Worm (Caenorhabditis elegans) whole organism, L3 larva: ENCODE measurements around the gene spig-9.

Experiments
- elt-1 ChIP-seq: fragments of 150-350 bp; optimal IDR thresholded peaks from 2 replicates; lab custom pipeline; 2014; ENCODE audit warnings: missing biosample characterization, missing genetic modification characterization
- elt-3 ChIP-seq, 3 experiments: fragments of 150-350 bp in 1 of 3; sonication (generic microtip) in 2 of 3; optimal IDR thresholded peaks; 2 replicates in 2 of 3; 4 replicates in 1 of 3; lab custom pipeline; 2014 to 2017; ENCODE audit warnings: missing biosample characterization in 3 of 3, missing genetic modification characterization in 3 of 3
- nhr-12 ChIP-seq: fragments of 150-350 bp; optimal IDR thresholded peaks from 2 replicates; lab custom pipeline; 2014; ENCODE audit warnings: missing biosample characterization, missing genetic modification characterization
- nhr-67 ChIP-seq: fragments of 150-350 bp; optimal IDR thresholded peaks from 2 replicates; lab custom pipeline; 2014; ENCODE audit warnings: missing biosample characterization, missing genetic modification characterization

DNA sequence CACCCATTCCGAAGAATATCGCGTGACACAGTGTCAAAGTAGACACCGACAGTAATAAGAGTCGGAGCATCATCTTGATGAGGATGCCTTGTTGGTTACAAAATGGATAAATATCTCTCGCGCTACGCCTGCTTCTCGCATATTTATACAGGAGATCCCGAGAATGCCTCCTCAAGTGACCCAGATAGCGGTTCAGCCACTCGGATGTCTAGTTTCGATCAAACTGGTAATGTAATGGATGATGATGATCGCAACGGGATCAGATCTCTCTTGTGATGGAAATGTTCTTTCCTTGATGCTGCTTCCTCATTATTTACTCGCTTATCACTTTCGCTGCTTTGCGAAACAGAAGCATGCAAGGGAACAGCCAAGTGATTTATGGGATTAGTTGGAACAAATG, 47.8 kb downstream of the spig-9 start, which contains the start of gene grl-17:
- TF ChIP-seq nhr-12 (tag; lab: Kevin White, UChicago) (no peak), nhr-67 (no peak), elt-3 (tag; optimal IDR thresholded peaks at IDR 0.05; lab: Kevin White, UChicago) (no peak), elt-1 (tag; lab: Kevin White, UChicago) (no peak)
